Worm (Caenorhabditis elegans) whole organism, midembryonic: Measurements from ENCODE around the gene fcd-2.

Source experiments
- T22C8.4 ChIP-seq: fragments of 200-800 bp; sonication (Bioruptor generic); IDR thresholded peaks from 2 replicates; pipeline ENCODE4 v1.3.6; 2022; ENCODE audit warnings: missing genetic modification characterization, missing compliant biosample characterization
- flt-1 ChIP-seq: fragments of 200-800 bp; sonication (Bioruptor generic); IDR thresholded peaks from 2 replicates; pipeline ENCODE4 v1.3.6; 2022; ENCODE audit warnings: missing genetic modification characterization, missing compliant biosample characterization
- med-1 ChIP-seq: sonication (generic microtip); optimal IDR thresholded peaks from 2 replicates; lab custom pipeline; 2017; ENCODE audit warnings: missing genetic modification characterization, mild to moderate bottlenecking, missing compliant biosample characterization, antibody characterized with exemption, missing genetic modification reagents; ENCODE audit not compliant: insufficient read depth
- ref-1 ChIP-seq: fragments of 200-800 bp; sonication (Bioruptor generic); conservative IDR thresholded peaks from 2 replicates; pipeline ENCODE4 v1.3.6; 2022; ENCODE audit warnings: missing genetic modification reagents, missing genetic modification characterization, missing compliant biosample characterization
- tab-1 ChIP-seq: fragments of 200-800 bp; sonication (Bioruptor generic); IDR thresholded peaks from 2 replicates; pipeline ENCODE4 v1.3.6; 2022; ENCODE audit warnings: missing genetic modification characterization, missing compliant biosample characterization
- ztf-23 ChIP-seq: fragments of 200-800 bp; sonication (Bioruptor generic); IDR thresholded peaks from 2 replicates; pipeline ENCODE4 v1.3.6; 2022; ENCODE audit warnings: missing genetic modification reagents, missing genetic modification characterization, missing compliant biosample characterization
- ztf-29 ChIP-seq: fragments of 200-800 bp; sonication (Bioruptor generic); IDR thresholded peaks from 2 replicates; pipeline ENCODE4 v1.3.6; 2022; ENCODE audit warnings: missing genetic modification reagents, missing genetic modification characterization, missing compliant biosample characterization

- TF ChIP-seq med-1 (GFP tag; lab: Kevin White, UChicago) (no peak), flt-1 (GFP tag; lab: Robert Waterston, UW) (no peak), T22C8.4 (GFP tag; lab: Robert Waterston, UW) (no peak), ztf-23 (GFP tag; lab: Robert Waterston, UW) (no peak), ztf-29 (no peak), tab-1 (GFP tag; lab: Robert Waterston, UW) (no peak), ref-1 (GFP tag; lab: Robert Waterston, UW) (no peak)
These were observed 44.2 kb upstream of the fcd-2 start, which contains the start of gene atln-2 for ce11 chrIV:14981311-14981710.
